Worm (Caenorhabditis elegans) whole organism, young adult: Measurements from ENCODE around the gene ncl-1.

Source experiments
- B0336.3 ChIP-seq: fragments of 200-800 bp; sonication (Bioruptor generic); IDR thresholded peaks from 2 replicates; pipeline ENCODE4 v1.3.6; 2022; ENCODE audit warnings: missing genetic modification characterization, missing compliant biosample characterization
- F37B4.10 ChIP-seq: fragments of 200-800 bp; sonication (Bioruptor generic); IDR thresholded peaks from 2 replicates; pipeline ENCODE4 v1.3.6; 2022; ENCODE audit warnings: missing genetic modification characterization, missing compliant biosample characterization
- F52B5.7 ChIP-seq: sonication (generic microtip); optimal IDR thresholded peaks from 2 replicates; lab custom pipeline; 2016; ENCODE audit warnings: mild to moderate bottlenecking, missing genetic modification characterization, missing compliant biosample characterization
- K11D2.4 ChIP-seq: fragments of 200-800 bp; sonication (Bioruptor generic); IDR thresholded peaks from 2 replicates; pipeline ENCODE4 v1.3.6; 2022; ENCODE audit warnings: missing genetic modification reagents, missing genetic modification characterization, missing compliant biosample characterization
- K12H6.12 ChIP-seq: fragments of 200-800 bp; sonication (Bioruptor generic); optimal IDR thresholded peaks from 2 replicates; lab custom pipeline; 2018; ENCODE audit warnings: mild to moderate bottlenecking, missing genetic modification characterization, missing compliant biosample characterization
- T07F8.4 ChIP-seq: sonication (generic microtip); optimal IDR thresholded peaks from 2 replicates; lab custom pipeline; 2016; ENCODE audit warnings: mild to moderate bottlenecking, missing genetic modification characterization, moderate library complexity, missing compliant biosample characterization
- Y53G8AR.9 ChIP-seq: fragments of 200-800 bp; sonication (Bioruptor generic); conservative IDR thresholded peaks from 2 replicates; pipeline ENCODE4 v1.3.6; 2022; ENCODE audit warnings: missing genetic modification reagents, missing genetic modification characterization, missing compliant biosample characterization
- Y79H2A.3 ChIP-seq: fragments of 200-800 bp; sonication (Bioruptor generic); conservative IDR thresholded peaks from 2 replicates; pipeline ENCODE4 v1.3.6; 2022; ENCODE audit warnings: missing genetic modification reagents, missing genetic modification characterization, missing compliant biosample characterization
- ZK185.1 ChIP-seq: sonication (generic microtip); optimal IDR thresholded peaks from 2 replicates; lab custom pipeline; 2016; ENCODE audit warnings: mild to moderate bottlenecking, missing genetic modification characterization, missing compliant biosample characterization; ENCODE audit not compliant: poor library complexity, severe bottlenecking
- ama-1 ChIP-seq, 3 experiments: fragments of 150-350 bp in 1 of 3; sonication (generic microtip) in 2 of 3; optimal IDR thresholded peaks; 2 replicates each; lab custom pipeline; 2014 to 2018; ENCODE audit warnings: missing biosample characterization in 2 of 3, missing genetic modification characterization in 2 of 3, missing genetic modification reagents in 2 of 3
- aptf-3 ChIP-seq: fragments of 200-800 bp; sonication (Bioruptor generic); IDR thresholded peaks from 2 replicates; pipeline ENCODE4 v1.3.6; 2022; ENCODE audit warnings: missing genetic modification characterization, missing compliant biosample characterization
- atf-7 ChIP-seq: sonication (generic microtip); optimal IDR thresholded peaks from 2 replicates; lab custom pipeline; 2017; ENCODE audit warnings: mild to moderate bottlenecking, missing genetic modification characterization, missing compliant biosample characterization
- attf-5 ChIP-seq: fragments of 200-800 bp; sonication (Bioruptor generic); optimal IDR thresholded peaks from 2 replicates; lab custom pipeline; 2018; ENCODE audit warnings: mild to moderate bottlenecking, missing genetic modification characterization, missing compliant biosample characterization
- cebp-1 ChIP-seq, 2 experiments: fragments of 200-800 bp in 1 of 2; sonication (Bioruptor generic) in 1 of 2; sonication (generic microtip) in 1 of 2; IDR thresholded peaks in 1 of 2; optimal IDR thresholded peaks in 1 of 2; 2 replicates each; pipeline versions ENCODE4 v1.3.6 to Lab custom; 2017 to 2022; ENCODE audit warnings: missing compliant biosample characterization in 2 of 2, missing genetic modification characterization in 2 of 2, mild to moderate bottlenecking in 1 of 2, missing genetic modification reagents in 1 of 2, moderate library complexity in 1 of 2
- ceh-100 ChIP-seq: fragments of 200-800 bp; sonication (Bioruptor generic); IDR thresholded peaks from 2 replicates; pipeline ENCODE4 v1.3.6; 2022; ENCODE audit warnings: missing genetic modification reagents, missing genetic modification characterization, missing compliant biosample characterization
- ceh-27 ChIP-seq: fragments of 200-800 bp; sonication (Bioruptor generic); optimal IDR thresholded peaks from 2 replicates; lab custom pipeline; 2018; ENCODE audit warnings: mild to moderate bottlenecking, missing genetic modification characterization, moderate library complexity, missing compliant biosample characterization
- ceh-79 ChIP-seq: sonication (generic microtip); optimal IDR thresholded peaks from 2 replicates; lab custom pipeline; 2017; ENCODE audit warnings: mild to moderate bottlenecking, missing genetic modification characterization, missing compliant biosample characterization
- chd-7 ChIP-seq: sonication (generic microtip); optimal IDR thresholded peaks from 2 replicates; lab custom pipeline; 2016; ENCODE audit warnings: mild to moderate bottlenecking, missing genetic modification characterization, moderate library complexity, missing compliant biosample characterization
- egl-18 ChIP-seq: fragments of 200-800 bp; sonication (Bioruptor generic); IDR thresholded peaks from 2 replicates; pipeline ENCODE4 v1.3.6; 2022; ENCODE audit warnings: missing genetic modification reagents, missing genetic modification characterization, missing compliant biosample characterization
- egrh-3 ChIP-seq: fragments of 200-800 bp; sonication (Bioruptor generic); IDR thresholded peaks from 2 replicates; pipeline ENCODE4 v1.3.6; 2022; ENCODE audit warnings: missing genetic modification reagents, missing genetic modification characterization, missing compliant biosample characterization
- fkh-3 ChIP-seq: sonication (generic microtip); optimal IDR thresholded peaks from 2 replicates; lab custom pipeline; 2016; ENCODE audit warnings: mild to moderate bottlenecking, missing genetic modification characterization, missing compliant biosample characterization
- gei-17 ChIP-seq: fragments of 200-800 bp; sonication (Bioruptor generic); optimal IDR thresholded peaks from 2 replicates; lab custom pipeline; 2018; ENCODE audit warnings: mild to moderate bottlenecking, missing genetic modification characterization, missing compliant biosample characterization
- him-1 ChIP-seq: sonication (generic microtip); optimal IDR thresholded peaks from 2 replicates; lab custom pipeline; 2016; ENCODE audit warnings: missing genotype, missing genetic modification reagents, missing genetic modification characterization, missing compliant biosample characterization
- hlh-12 ChIP-seq: sonication (generic microtip); optimal IDR thresholded peaks from 2 replicates; lab custom pipeline; 2016; ENCODE audit warnings: missing genetic modification characterization, missing compliant biosample characterization
- hmg-1.2 ChIP-seq: fragments of 200-800 bp; sonication (Bioruptor generic); IDR thresholded peaks from 2 replicates; pipeline ENCODE4 v1.3.6; 2022; ENCODE audit warnings: missing genetic modification reagents, missing genetic modification characterization, missing compliant biosample characterization
- hsf-1 ChIP-seq: fragments of 200-800 bp; sonication (Bioruptor generic); IDR thresholded peaks from 2 replicates; pipeline ENCODE4 v1.3.6; 2022; ENCODE audit warnings: missing genetic modification reagents, missing genetic modification characterization, missing compliant biosample characterization
- lin-26 ChIP-seq: fragments of 200-800 bp; sonication (Bioruptor generic); IDR thresholded peaks from 2 replicates; pipeline ENCODE4 v1.3.6; 2022; ENCODE audit warnings: missing genetic modification reagents, missing genetic modification characterization, missing compliant biosample characterization
- lin-40 ChIP-seq: sonication (generic microtip); optimal IDR thresholded peaks from 2 replicates; lab custom pipeline; 2016; ENCODE audit warnings: missing genetic modification characterization, mild to moderate bottlenecking, missing compliant biosample characterization, missing genotype, missing genetic modification reagents
- madf-3 ChIP-seq: fragments of 200-800 bp; sonication (Bioruptor generic); IDR thresholded peaks from 2 replicates; pipeline ENCODE4 v1.3.6; 2022; ENCODE audit warnings: missing genetic modification reagents, missing genetic modification characterization, missing compliant biosample characterization
- mes-4 ChIP-seq: sonication (generic microtip); optimal IDR thresholded peaks from 2 replicates; lab custom pipeline; 2016; ENCODE audit warnings: missing genotype, missing genetic modification characterization, missing compliant biosample characterization
- nfya-2 ChIP-seq: fragments of 200-800 bp; sonication (Bioruptor generic); IDR thresholded peaks from 2 replicates; pipeline ENCODE4 v1.3.6; 2022; ENCODE audit warnings: missing genetic modification reagents, missing genetic modification characterization, missing compliant biosample characterization
- nhr-27 ChIP-seq: fragments of 200-800 bp; sonication (Bioruptor generic); optimal IDR thresholded peaks from 2 replicates; lab custom pipeline; 2018; ENCODE audit warnings: mild to moderate bottlenecking, missing genetic modification characterization, moderate library complexity, missing compliant biosample characterization
- rcor-1 ChIP-seq: fragments of 200-800 bp; sonication (Bioruptor generic); IDR thresholded peaks from 2 replicates; pipeline ENCODE4 v1.3.6; 2022; ENCODE audit warnings: missing genetic modification reagents, missing genetic modification characterization, missing compliant biosample characterization
- repo-1 ChIP-seq: sonication (generic microtip); optimal IDR thresholded peaks from 2 replicates; lab custom pipeline; 2017; ENCODE audit warnings: mild to moderate bottlenecking, missing genetic modification characterization, missing compliant biosample characterization
- somi-1 ChIP-seq: fragments of 200-800 bp; sonication (Bioruptor generic); optimal IDR thresholded peaks from 2 replicates; lab custom pipeline; 2018; ENCODE audit warnings: mild to moderate bottlenecking, missing genetic modification characterization, missing compliant biosample characterization
- sptf-2 ChIP-seq: fragments of 200-800 bp; sonication (Bioruptor generic); optimal IDR thresholded peaks from 2 replicates; lab custom pipeline; 2018; ENCODE audit warnings: mild to moderate bottlenecking, missing genetic modification characterization, missing compliant biosample characterization
- unc-130 ChIP-seq: sonication (generic microtip); optimal IDR thresholded peaks from 2 replicates; lab custom pipeline; 2016; ENCODE audit warnings: missing genetic modification reagents, missing genetic modification characterization, missing compliant biosample characterization
- ztf-26 ChIP-seq: sonication (generic microtip); optimal IDR thresholded peaks from 2 replicates; lab custom pipeline; 2017; ENCODE audit warnings: missing genetic modification characterization, missing compliant biosample characterization
- ztf-28 ChIP-seq: fragments of 200-800 bp; sonication (Bioruptor generic); IDR thresholded peaks from 2 replicates; pipeline ENCODE4 v1.3.6; 2022; ENCODE audit warnings: missing genetic modification reagents, missing genetic modification characterization, missing compliant biosample characterization

Gene ncl-1

ce11 chrIII:7720861-7721260, 1.3 kb downstream of the ncl-1 start (continued):
- TF ChIP-seq F37B4.10 (GFP tag; lab: Robert Waterston, UW): no peak
- TF ChIP-seq cebp-1 (GFP tag; IDR thresholded peaks at IDR 0.05; lab: Robert Waterston, UW): 0 out of 2 replicates have a peak, but pooled peaks have one; percentile 28
- TF ChIP-seq cebp-1 (tag; optimal IDR thresholded peaks at IDR 0.05; lab: Kevin White, UChicago): peak; percentile 65
- TF ChIP-seq chd-7 (tag; lab: Kevin White, UChicago): peak; percentile 21

DNA sequence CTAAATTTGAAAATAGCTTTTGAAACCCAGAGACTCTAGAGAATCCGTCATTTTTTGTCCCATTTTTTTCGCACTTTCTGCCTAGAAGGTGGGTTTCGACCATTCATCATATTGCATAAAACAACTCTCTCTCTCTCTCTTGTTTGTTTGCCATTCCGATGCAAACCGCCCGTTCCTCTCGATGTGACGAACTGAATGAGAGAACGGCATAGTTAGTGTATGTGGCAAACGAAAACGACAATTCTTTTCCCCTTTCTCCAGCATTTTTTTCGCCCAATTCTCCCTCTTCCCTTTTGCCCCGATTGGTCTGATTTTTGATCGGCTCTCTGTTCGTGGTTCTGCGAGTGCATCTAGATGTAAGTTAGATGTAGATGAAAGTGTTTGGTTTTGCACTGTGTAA, 2.0 kb downstream of the ncl-1 start:
- peak; percentile 3 for TF ChIP-seq ZK185.1
- TF ChIP-seq K11D2.4 (GFP tag; lab: Robert Waterston, UW): 0 out of 2 replicates have a peak, but pooled peaks have one; percentile 19
- TF ChIP-seq gei-17: no peak
- 0 out of 2 replicates have a peak, but pooled peaks have one; percentile 14 for TF ChIP-seq Y53G8AR.9 (GFP tag; lab: Robert Waterston, UW)

- TF ChIP-seq somi-1 (GFP tag; lab: Kevin White, UChicago): peak; percentile 34
- TF ChIP-seq cebp-1 (GFP tag; IDR thresholded peaks at IDR 0.05; lab: Robert Waterston, UW): no peak
- TF ChIP-seq cebp-1 (tag; optimal IDR thresholded peaks at IDR 0.05; lab: Kevin White, UChicago): peak; percentile 17
- TF ChIP-seq lin-40 (tag; lab: Kevin White, UChicago): peak; percentile 33
- TF ChIP-seq F52B5.7 (tag; lab: Kevin White, UChicago): no peak
- TF ChIP-seq K12H6.12 (tag; lab: Kevin White, UChicago): no peak
- no peak for TF ChIP-seq nhr-27
These were observed 2.9 kb downstream of the ncl-1 start for ce11 chrIII:7722411-7722810.

DNA sequence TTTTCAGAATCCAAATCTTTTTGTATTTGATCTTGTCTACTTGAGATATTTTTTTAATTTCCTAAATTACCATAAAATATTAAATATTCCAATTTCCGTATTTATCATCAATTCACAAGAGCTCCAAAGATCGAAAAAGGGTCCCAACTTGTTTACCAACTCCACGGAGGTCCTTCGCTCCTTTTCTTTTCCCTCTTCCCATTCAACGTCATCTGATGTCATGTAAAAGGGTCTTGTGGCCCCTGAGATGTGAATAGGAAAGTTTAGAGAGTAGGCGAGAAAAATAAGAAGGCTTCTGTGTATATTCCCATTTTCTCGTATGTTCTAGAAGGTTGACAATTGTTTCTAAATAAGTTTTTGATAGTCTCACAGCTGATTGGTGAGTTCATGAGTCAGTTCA, 3.5 kb downstream of the ncl-1 start:
- TF ChIP-seq aptf-3 (GFP tag; lab: Robert Waterston, UW) (no peak), egl-18 (GFP tag; lab: Robert Waterston, UW) (no peak), Y79H2A.3 (GFP tag; lab: Robert Waterston, UW) (no peak), hsf-1 (GFP tag; lab: Robert Waterston, UW) (peak; percentile 49; the same call in 1 of the 2 replicates), fkh-3 (tag; lab: Kevin White, UChicago) (no peak), nfya-2 (GFP tag; lab: Robert Waterston, UW) (no peak), hmg-1.2 (no peak), atf-7 (tag; lab: Kevin White, UChicago) (peak; percentile 14), unc-130 (GFP tag; lab: Kevin White, UChicago) (no peak), ztf-26 (tag; lab: Kevin White, UChicago) (no peak), ceh-27 (peak; percentile 16), sptf-2 (GFP tag; lab: Kevin White, UChicago) (no peak)

- TF ChIP-seq mes-4 (tag; lab: Kevin White, UChicago): no peak
- peak; percentile 57 for TF ChIP-seq K12H6.12 (tag; lab: Kevin White, UChicago)
- TF ChIP-seq F37B4.10 (GFP tag; lab: Robert Waterston, UW): no peak
- no peak for TF ChIP-seq ceh-100 (GFP tag; lab: Robert Waterston, UW)
- TF ChIP-seq ceh-27: peak; percentile 30
- TF ChIP-seq Y53G8AR.9 (GFP tag; lab: Robert Waterston, UW): peak; percentile 48
- TF ChIP-seq attf-5 (GFP tag; lab: Kevin White, UChicago): peak; percentile 10
- TF ChIP-seq egrh-3 (GFP tag; lab: Robert Waterston, UW): no peak
- TF ChIP-seq T07F8.4 (tag; lab: Kevin White, UChicago): no peak
- no peak for TF ChIP-seq ceh-79
- TF ChIP-seq madf-3 (GFP tag; lab: Robert Waterston, UW): no peak
- no peak for TF ChIP-seq hlh-12
- TF ChIP-seq hmg-1.2: peak; percentile 27; the same call in 1 of the 2 replicates
- TF ChIP-seq somi-1 (GFP tag; lab: Kevin White, UChicago): peak; percentile 16
- TF ChIP-seq lin-40 (tag; lab: Kevin White, UChicago): peak; percentile 66
- peak; percentile 32; the same call in 1 of the 2 replicates for TF ChIP-seq lin-26 (GFP tag; lab: Robert Waterston, UW)
- no peak for TF ChIP-seq ztf-28 (GFP tag; lab: Robert Waterston, UW)
- TF ChIP-seq repo-1: no peak
- no peak for TF ChIP-seq B0336.3
- 0 out of 2 replicates have a peak, but pooled peaks have one; percentile 22 for TF ChIP-seq rcor-1 (GFP tag; lab: Robert Waterston, UW)
- peak; percentile 27 for TF ChIP-seq ama-1 (optimal IDR thresholded peaks at IDR 0.05; lab: Kevin White, UChicago)
- TF ChIP-seq ama-1 (GFP tag; optimal IDR thresholded peaks at IDR 0.05; lab: Kevin White, UChicago): no peak
- no peak for TF ChIP-seq him-1 (tag; lab: Kevin White, UChicago)
These were observed 4.0 kb downstream of the ncl-1 start for ce11 chrIII:7723412-7724068.
